Fruit fly (Drosophila melanogaster) whole organism, embryonic: ENCODE measurements around the gene mRpL55.
A peak's percentile ranks its signal among the peaks of the same experiment; 100 is the strongest.

Experiments used
- Adf1 ChIP-seq: fragments of 200-800 bp; sonication (Bioruptor generic); IDR thresholded peaks from 2 replicates; pipeline ENCODE4 v1.3.6; 2022; ENCODE audit warnings: missing biosample characterization, missing genetic modification characterization
- B-H2 ChIP-seq: fragments of 200-800 bp; sonication (Bioruptor generic); optimal IDR thresholded peaks from 2 replicates; lab custom pipeline; 2018; ENCODE audit warnings: missing biosample characterization, mild to moderate bottlenecking, missing genetic modification characterization
- CG10543 ChIP-seq: fragments of 200-800 bp; sonication (Bioruptor generic); optimal IDR thresholded peaks from 3 replicates; lab custom pipeline; 2017; ENCODE audit warnings: missing biosample characterization, mild to moderate bottlenecking, missing genetic modification characterization, moderate library complexity
- CG11504 ChIP-seq: fragments of 200-800 bp; sonication (Bioruptor generic); optimal IDR thresholded peaks from 3 replicates; lab custom pipeline; 2019; ENCODE audit warnings: missing biosample characterization, mild to moderate bottlenecking, missing genetic modification characterization, moderate library complexity
- CG12942 ChIP-seq: fragments of 200-800 bp; sonication (Bioruptor generic); optimal IDR thresholded peaks from 3 replicates; lab custom pipeline; 2016; ENCODE audit warnings: missing biosample characterization, missing genetic modification characterization
- CG13287 ChIP-seq: fragments of 200-800 bp; sonication (Bioruptor generic); IDR thresholded peaks from 2 replicates; pipeline ENCODE4 v1.3.6; 2022; ENCODE audit warnings: missing biosample characterization, missing genetic modification characterization; ENCODE audit not compliant: partially characterized antibody
- CG14710 ChIP-seq: fragments of 200-800 bp; sonication (Bioruptor generic); optimal IDR thresholded peaks from 3 replicates; lab custom pipeline; 2019; ENCODE audit warnings: missing biosample characterization, mild to moderate bottlenecking, missing genetic modification characterization, moderate library complexity
- CG14860 ChIP-seq: fragments of 200-800 bp; sonication (Bioruptor generic); IDR thresholded peaks from 3 replicates; pipeline ENCODE4 v1.3.6; 2022; ENCODE audit warnings: missing biosample characterization, missing genetic modification characterization; ENCODE audit not compliant: partially characterized antibody
- CG17361 ChIP-seq: fragments of 200-800 bp; sonication (Bioruptor generic); IDR thresholded peaks from 3 replicates; pipeline ENCODE4 v1.3.6; 2022; ENCODE audit warnings: missing biosample characterization, missing genetic modification characterization
- CG17612 ChIP-seq: fragments of 200-800 bp; sonication (Bioruptor generic); IDR thresholded peaks from 2 replicates; pipeline ENCODE4 v1.3.6; 2022; ENCODE audit warnings: missing biosample characterization, missing genetic modification characterization
- CG17802 ChIP-seq: fragments of 200-800 bp; sonication (Bioruptor generic); optimal IDR thresholded peaks from 2 replicates; lab custom pipeline; 2018; ENCODE audit warnings: missing biosample characterization, mild to moderate bottlenecking, missing genetic modification characterization, moderate library complexity
- CG30020 ChIP-seq: fragments of 200-800 bp; optimal IDR thresholded peaks from 2 replicates; lab custom pipeline; 2019; ENCODE audit warnings: missing biosample characterization, mild to moderate bottlenecking, missing genetic modification characterization, moderate library complexity
- CG31365 ChIP-seq: fragments of 200-800 bp; sonication (Bioruptor generic); optimal IDR thresholded peaks from 2 replicates; lab custom pipeline; 2018; ENCODE audit warnings: missing biosample characterization, mild to moderate bottlenecking, missing genetic modification characterization
- CG4328 ChIP-seq: fragments of 200-800 bp; sonication (Bioruptor generic); optimal IDR thresholded peaks from 3 replicates; lab custom pipeline; 2017; ENCODE audit warnings: missing biosample characterization, missing genetic modification reagents, missing genetic modification characterization
- CG4360 ChIP-seq: fragments of 200-800 bp; sonication (Bioruptor generic); IDR thresholded peaks from 2 replicates; pipeline ENCODE4 v1.3.6; 2022; ENCODE audit warnings: missing biosample characterization, missing genetic modification characterization
- CG6254 ChIP-seq: fragments of 200-800 bp; sonication (Bioruptor generic); optimal IDR thresholded peaks from 3 replicates; lab custom pipeline; 2017; ENCODE audit warnings: mild to moderate bottlenecking, missing biosample characterization, missing genetic modification reagents, missing genetic modification characterization
- CG6683 ChIP-seq: fragments of 200-800 bp; sonication (Bioruptor generic); optimal IDR thresholded peaks from 2 replicates; lab custom pipeline; 2017; ENCODE audit warnings: missing biosample characterization, mild to moderate bottlenecking, missing genetic modification characterization, missing genetic modification reagents
- CG6854 ChIP-seq: fragments of 200-800 bp; sonication (Bioruptor generic); optimal IDR thresholded peaks from 3 replicates; lab custom pipeline; 2017; ENCODE audit warnings: missing biosample characterization, mild to moderate bottlenecking, missing genetic modification characterization
- CG7963 ChIP-seq: fragments of 200-800 bp; sonication (Bioruptor generic); IDR thresholded peaks from 3 replicates; pipeline ENCODE4 v1.3.6; 2022; ENCODE audit warnings: missing biosample characterization, missing genetic modification characterization; ENCODE audit not compliant: partially characterized antibody
- CG8089 ChIP-seq: fragments of 200-800 bp; sonication (Bioruptor generic); optimal IDR thresholded peaks from 3 replicates; lab custom pipeline; 2016; ENCODE audit warnings: missing biosample characterization, missing genetic modification characterization
- CoRest ChIP-seq: fragments of 200-800 bp; sonication (Bioruptor generic); optimal IDR thresholded peaks from 3 replicates; lab custom pipeline; 2018; ENCODE audit warnings: missing biosample characterization, mild to moderate bottlenecking, missing genetic modification characterization, moderate library complexity
- Deaf1 ChIP-seq: fragments of 200-800 bp; optimal IDR thresholded peaks from 3 replicates; lab custom pipeline; 2019; ENCODE audit warnings: missing biosample characterization, mild to moderate bottlenecking, missing genetic modification characterization, moderate library complexity
- Dip3 ChIP-seq: fragments of 200-800 bp; sonication (Bioruptor generic); optimal IDR thresholded peaks from 3 replicates; lab custom pipeline; 2016; ENCODE audit warnings: missing biosample characterization, missing genetic modification characterization
- Dp ChIP-seq: fragments of 200-800 bp; sonication (Bioruptor generic); optimal IDR thresholded peaks from 2 replicates; lab custom pipeline; 2018; ENCODE audit warnings: missing biosample characterization, mild to moderate bottlenecking, missing genetic modification characterization, moderate library complexity
- Drgx ChIP-seq: fragments of 200-800 bp; sonication (Bioruptor generic); IDR thresholded peaks from 2 replicates; pipeline ENCODE4 v1.3.6; 2022; ENCODE audit warnings: missing biosample characterization, missing genetic modification characterization
- ERR ChIP-seq: fragments of 200-800 bp; sonication (Bioruptor generic); optimal IDR thresholded peaks from 2 replicates; lab custom pipeline; 2016; ENCODE audit warnings: missing biosample characterization, missing genetic modification characterization
- Hr39 ChIP-seq: fragments of >200 bp; optimal IDR thresholded peaks from 2 replicates; lab custom pipeline; 2017
- MBD-R2 ChIP-seq: fragments of 200-800 bp; sonication (Bioruptor generic); IDR thresholded peaks from 2 replicates; pipeline ENCODE4 v1.3.6; 2022; ENCODE audit warnings: missing biosample characterization, missing genetic modification characterization
- MESR4 ChIP-seq: fragments of 200-800 bp; sonication (Bioruptor generic); optimal IDR thresholded peaks from 2 replicates; lab custom pipeline; 2018; ENCODE audit warnings: missing biosample characterization, mild to moderate bottlenecking, missing genetic modification characterization, moderate library complexity
- Mes4 ChIP-seq: fragments of 200-800 bp; sonication (Bioruptor generic); optimal IDR thresholded peaks from 2 replicates; lab custom pipeline; 2016; ENCODE audit warnings: missing biosample characterization, missing genetic modification characterization
- Nf-YC ChIP-seq: fragments of 200-800 bp; optimal IDR thresholded peaks from 3 replicates; lab custom pipeline; 2019; ENCODE audit warnings: missing biosample characterization, mild to moderate bottlenecking, missing genetic modification characterization, moderate library complexity
- Oaz ChIP-seq: fragments of 200-800 bp; sonication (Bioruptor generic); IDR thresholded peaks from 2 replicates; pipeline ENCODE4 v1.3.6; 2022; ENCODE audit warnings: missing biosample characterization, missing genetic modification characterization
- Opbp ChIP-seq: fragments of 200-800 bp; sonication (Bioruptor generic); IDR thresholded peaks from 3 replicates; pipeline ENCODE4 v1.3.6; 2022; ENCODE audit warnings: missing biosample characterization, missing genetic modification characterization; ENCODE audit not compliant: partially characterized antibody
- PHDP ChIP-seq: fragments of 200-800 bp; sonication (Bioruptor generic); optimal IDR thresholded peaks from 3 replicates; lab custom pipeline; 2018; ENCODE audit warnings: missing biosample characterization, mild to moderate bottlenecking, missing genetic modification characterization, moderate library complexity
- Spps ChIP-seq: fragments of 200-800 bp; sonication (Bioruptor generic); optimal IDR thresholded peaks from 2 replicates; lab custom pipeline; 2018; ENCODE audit warnings: missing biosample characterization, mild to moderate bottlenecking, missing genetic modification characterization
- Ssrp ChIP-seq: fragments of 200-800 bp; sonication (Bioruptor generic); optimal IDR thresholded peaks from 2 replicates; lab custom pipeline; 2018; ENCODE audit warnings: missing biosample characterization, mild to moderate bottlenecking, missing genetic modification characterization, moderate library complexity
- br ChIP-seq: fragments of >200 bp; optimal IDR thresholded peaks from 2 replicates; lab custom pipeline; 2017
- caup ChIP-seq: fragments of 200-800 bp; sonication (Bioruptor generic); optimal IDR thresholded peaks from 3 replicates; lab custom pipeline; 2017; ENCODE audit warnings: missing biosample characterization, mild to moderate bottlenecking, missing genetic modification characterization, moderate library complexity; ENCODE audit not compliant: severe bottlenecking
- dimm ChIP-seq: fragments of 200-800 bp; sonication (Bioruptor generic); IDR thresholded peaks from 2 replicates; pipeline ENCODE4 v1.3.6; 2022; ENCODE audit warnings: missing biosample characterization, missing genetic modification characterization
- ems ChIP-seq: fragments of 200-800 bp; sonication (Bioruptor generic); optimal IDR thresholded peaks from 3 replicates; lab custom pipeline; 2016; ENCODE audit warnings: missing biosample characterization, missing genetic modification characterization
- grn ChIP-seq: fragments of 200-800 bp; sonication (Bioruptor generic); optimal IDR thresholded peaks from 3 replicates; lab custom pipeline; 2017; ENCODE audit warnings: missing biosample characterization, missing genetic modification characterization
- gt ChIP-seq: fragments of 200-800 bp; sonication (Bioruptor generic); IDR thresholded peaks from 2 replicates; pipeline ENCODE4 v1.3.6; 2022; ENCODE audit warnings: missing biosample characterization, missing genetic modification characterization
- hb ChIP-seq: fragments of 200-800 bp; sonication (Bioruptor generic); IDR thresholded peaks from 3 replicates; pipeline ENCODE4 v1.3.6; 2022; ENCODE audit warnings: missing biosample characterization, missing genetic modification characterization; ENCODE audit not compliant: partially characterized antibody
- inv ChIP-seq: fragments of 200-800 bp; sonication (Bioruptor generic); IDR thresholded peaks from 2 replicates; pipeline ENCODE4 v1.3.6; 2022; ENCODE audit warnings: missing biosample characterization, missing genetic modification characterization; ENCODE audit not compliant: partially characterized antibody
- pnt ChIP-seq: fragments of 200-800 bp; sonication (Bioruptor generic); optimal IDR thresholded peaks from 3 replicates; lab custom pipeline; 2016; ENCODE audit warnings: missing biosample characterization, missing genetic modification characterization
- row ChIP-seq: fragments of 200-800 bp; sonication (Bioruptor generic); IDR thresholded peaks from 3 replicates; pipeline ENCODE4 v1.3.6; 2022; ENCODE audit warnings: missing biosample characterization, missing genetic modification characterization
- sd ChIP-seq: fragments of 200-800 bp; sonication (Bioruptor generic); optimal IDR thresholded peaks from 3 replicates; lab custom pipeline; 2018; ENCODE audit warnings: missing biosample characterization, mild to moderate bottlenecking, missing genetic modification characterization, moderate library complexity
- seq ChIP-seq: fragments of 200-800 bp; sonication (Bioruptor generic); IDR thresholded peaks from 2 replicates; pipeline ENCODE4 v1.3.6; 2022; ENCODE audit warnings: missing biosample characterization, missing genetic modification characterization
- slou ChIP-seq: fragments of 200-800 bp; sonication (Bioruptor generic); optimal IDR thresholded peaks from 3 replicates; lab custom pipeline; 2016; ENCODE audit warnings: missing biosample characterization, missing genetic modification characterization
- stwl ChIP-seq: fragments of 200-800 bp; sonication (Bioruptor generic); optimal IDR thresholded peaks from 3 replicates; lab custom pipeline; 2018; ENCODE audit warnings: missing biosample characterization, mild to moderate bottlenecking, missing genetic modification characterization, moderate library complexity
- vvl ChIP-seq: fragments of 200-800 bp; sonication (Bioruptor generic); IDR thresholded peaks from 2 replicates; pipeline ENCODE4 v1.3.6; 2022; ENCODE audit warnings: missing biosample characterization, missing genetic modification characterization

The mRpL55 gene

dm6 chr3R:19080656-19081364 lies 13.9 kb downstream of the mRpL55 start (continued):
- TF ChIP-seq CG6854 (GFP tag; lab: Kevin White, UChicago) (no peak), Drgx (no peak), grn (GFP tag; lab: Kevin White, UChicago) (no peak), B-H2 (no peak), inv (GFP tag; lab: Robert Waterston, UW) (no peak), Ssrp (tag; lab: Kevin White, UChicago) (no peak), gt (GFP tag; lab: Robert Waterston, UW) (no peak), Deaf1 (tag; lab: Kevin White, UChicago) (no peak), CG14710 (no peak), vvl (GFP tag; lab: Robert Waterston, UW) (no peak), CG6254 (no peak), CG10543 (peak; percentile 8), Spps (tag; lab: Kevin White, UChicago) (no peak), CG8089 (no peak), CG4360 (no peak), CoRest (no peak), CG7963 (no peak), ERR (GFP tag; lab: Kevin White, UChicago) (no peak), CG11504 (tag; lab: Kevin White, UChicago) (no peak), caup (GFP tag; lab: Kevin White, UChicago) (no peak), CG17612 (no peak), CG14860 (GFP tag; lab: Robert Waterston, UW) (no peak), slou (no peak), Dp (GFP tag; lab: Kevin White, UChicago) (no peak), CG17802 (tag; lab: Kevin White, UChicago) (no peak), CG4328 (peak; percentile 13), PHDP (tag; lab: Kevin White, UChicago) (no peak), sd (tag; lab: Kevin White, UChicago) (peak; percentile 94), CG12942 (GFP tag; lab: Kevin White, UChicago) (no peak), CG30020 (tag; lab: Kevin White, UChicago) (no peak), MBD-R2 (0 out of 2 replicates have a peak, but pooled peaks have one; percentile 14), CG17361 (GFP tag; lab: Robert Waterston, UW) (no peak), seq (GFP tag; lab: Robert Waterston, UW) (no peak), Opbp (GFP tag; lab: Robert Waterston, UW) (no peak), Oaz (GFP tag; lab: Robert Waterston, UW) (no peak), Hr39 (no peak), MESR4 (GFP tag; lab: Kevin White, UChicago) (no peak), stwl (no peak), dimm (no peak), hb (GFP tag; lab: Robert Waterston, UW) (no peak), Nf-YC (tag; lab: Kevin White, UChicago) (no peak), CG13287 (GFP tag; lab: Robert Waterston, UW) (no peak), CG31365 (tag; lab: Kevin White, UChicago) (no peak), Mes4 (GFP tag; lab: Kevin White, UChicago) (no peak), ems (GFP tag; lab: Kevin White, UChicago) (no peak), Dip3 (GFP tag; lab: Kevin White, UChicago) (no peak), Adf1 (no peak), CG6683 (GFP tag; lab: Kevin White, UChicago) (no peak), br (lab: Kevin White, UChicago) (no peak), row (GFP tag; lab: Robert Waterston, UW) (no peak), pnt (GFP tag; lab: Kevin White, UChicago) (no peak)
